Worm (Caenorhabditis elegans) whole organism, L1 larva: Measurements from ENCODE around the gene C05B5.12.

ENCODE experiments used
- C04F5.9 ChIP-seq: sonication (generic microtip); optimal IDR thresholded peaks from 2 replicates; lab custom pipeline; 2016; ENCODE audit warnings: missing genetic modification characterization, missing compliant biosample characterization
- F16B12.6 ChIP-seq: fragments of 150-350 bp; optimal IDR thresholded peaks from 2 replicates; lab custom pipeline; 2014; ENCODE audit warnings: missing biosample characterization, missing genetic modification characterization
- aly-2 ChIP-seq: fragments of 150-350 bp; optimal IDR thresholded peaks from 2 replicates; lab custom pipeline; 2014; ENCODE audit warnings: missing biosample characterization, missing genetic modification characterization
- blmp-1 ChIP-seq: fragments of 150-350 bp; optimal IDR thresholded peaks from 2 replicates; lab custom pipeline; 2014; ENCODE audit warnings: missing biosample characterization, missing genetic modification characterization
- ceh-88 ChIP-seq: fragments of 200-800 bp; sonication (Bioruptor generic); IDR thresholded peaks from 2 replicates; pipeline ENCODE4 v1.3.6; 2022; ENCODE audit warnings: missing genetic modification characterization, missing compliant biosample characterization
- dpl-1 ChIP-seq, 3 experiments: fragments of 150-350 bp in 2 of 3; sonication (generic microtip) in 1 of 3; optimal IDR thresholded peaks; 2 replicates each; lab custom pipeline; 2014 to 2017; ENCODE audit warnings: missing biosample characterization in 3 of 3, missing genetic modification characterization in 3 of 3, missing genetic modification reagents in 3 of 3
- efl-1 ChIP-seq, 4 experiments: fragments of 150-350 bp; optimal IDR thresholded peaks in 3 of 4; peaks in 1 of 4; 1 replicate in 1 of 4; 2 replicates in 3 of 4; lab custom pipeline; 2014; ENCODE audit warnings: missing biosample characterization in 2 of 4, missing genetic modification characterization in 2 of 4, missing genetic modification reagents in 2 of 4
- egl-13 ChIP-seq: sonication (generic microtip); optimal IDR thresholded peaks from 2 replicates; lab custom pipeline; 2016; ENCODE audit warnings: missing genotype, missing genetic modification reagents, missing genetic modification characterization, missing compliant biosample characterization
- elt-3 ChIP-seq, 6 experiments: fragments of 150-350 bp in 1 of 6; sonication (generic microtip); optimal IDR thresholded peaks; 2 replicates each; lab custom pipeline; 2017 to 2018; ENCODE audit warnings: missing biosample characterization in 6 of 6, missing genetic modification characterization in 6 of 6, inconsistent platforms in 1 of 6
- ets-5 ChIP-seq: fragments of 200-800 bp; sonication (Bioruptor generic); IDR thresholded peaks from 2 replicates; pipeline ENCODE4 v1.3.6; 2022; ENCODE audit warnings: missing genetic modification characterization, missing compliant biosample characterization
- fkh-8 ChIP-seq: sonication (generic microtip); optimal IDR thresholded peaks from 2 replicates; lab custom pipeline; 2016; ENCODE audit warnings: mild to moderate bottlenecking, missing genetic modification characterization, missing compliant biosample characterization
- fos-1 ChIP-seq: fragments of 150-350 bp; optimal IDR thresholded peaks from 2 replicates; lab custom pipeline; 2014; ENCODE audit warnings: missing biosample characterization, missing genetic modification characterization
- hlh-4 ChIP-seq: sonication (generic microtip); optimal IDR thresholded peaks from 2 replicates; lab custom pipeline; 2016; ENCODE audit warnings: mild to moderate bottlenecking, missing genetic modification characterization, missing compliant biosample characterization
- hpl-2 ChIP-seq: fragments of 150-350 bp; optimal IDR thresholded peaks from 2 replicates; lab custom pipeline; 2014; ENCODE audit warnings: missing biosample characterization, missing genetic modification reagents, missing genetic modification characterization
- lin-14 ChIP-seq: fragments of 200-800 bp; sonication (Bioruptor generic); optimal IDR thresholded peaks from 2 replicates; lab custom pipeline; 2018; ENCODE audit warnings: mild to moderate bottlenecking, missing genetic modification characterization, moderate library complexity, missing compliant biosample characterization
- lin-15B ChIP-seq: fragments of 150-350 bp; sonication (generic microtip); optimal IDR thresholded peaks from 3 replicates; lab custom pipeline; 2014; ENCODE audit warnings: missing biosample characterization, missing genetic modification characterization
- lin-35 ChIP-seq, 2 experiments: fragments of 150-350 bp; optimal IDR thresholded peaks; 2 replicates each; lab custom pipeline; 2014; ENCODE audit warnings: missing biosample characterization in 2 of 2, missing genetic modification characterization in 2 of 2, missing genetic modification reagents in 2 of 2
- mdl-1 ChIP-seq, 2 experiments: fragments of 150-350 bp; optimal IDR thresholded peaks; 2 replicates each; lab custom pipeline; 2014 to 2017; ENCODE audit warnings: missing biosample characterization in 2 of 2, missing genetic modification characterization in 2 of 2, inconsistent platforms in 1 of 2
- nhr-12 ChIP-seq: sonication (generic microtip); optimal IDR thresholded peaks from 2 replicates; lab custom pipeline; 2017; ENCODE audit warnings: missing biosample characterization, missing genetic modification characterization
- nhr-28 ChIP-seq: fragments of 150-350 bp; optimal IDR thresholded peaks from 2 replicates; lab custom pipeline; 2014; ENCODE audit warnings: missing biosample characterization, missing genetic modification characterization
- nhr-77 ChIP-seq: fragments of 150-350 bp; optimal IDR thresholded peaks from 2 replicates; lab custom pipeline; 2014; ENCODE audit warnings: missing biosample characterization, missing genetic modification characterization
- nhr-90 ChIP-seq: sonication (generic microtip); optimal IDR thresholded peaks from 2 replicates; lab custom pipeline; 2016; ENCODE audit warnings: mild to moderate bottlenecking, missing genetic modification characterization, missing compliant biosample characterization; ENCODE audit not compliant: poor library complexity
- rnt-1 ChIP-seq: sonication (generic microtip); optimal IDR thresholded peaks from 2 replicates; lab custom pipeline; 2016; ENCODE audit warnings: mild to moderate bottlenecking, missing genetic modification characterization, moderate library complexity, missing compliant biosample characterization
- skn-1 ChIP-seq: fragments of 150-350 bp; optimal IDR thresholded peaks from 2 replicates; lab custom pipeline; 2014; ENCODE audit warnings: missing biosample characterization, missing genetic modification characterization
- sox-4 ChIP-seq: sonication (generic microtip); optimal IDR thresholded peaks from 2 replicates; lab custom pipeline; 2016; ENCODE audit warnings: missing genetic modification characterization, missing compliant biosample characterization
- tbx-2 ChIP-seq: sonication (generic microtip); optimal IDR thresholded peaks from 2 replicates; lab custom pipeline; 2016; ENCODE audit warnings: missing genetic modification characterization, missing compliant biosample characterization
- tlp-1 ChIP-seq: fragments of 150-350 bp; optimal IDR thresholded peaks from 2 replicates; lab custom pipeline; 2014; ENCODE audit warnings: missing biosample characterization, missing genetic modification characterization
- unc-62 ChIP-seq: fragments of 150-350 bp; optimal IDR thresholded peaks from 2 replicates; lab custom pipeline; 2014; ENCODE audit warnings: missing biosample characterization, missing genetic modification reagents, missing genetic modification characterization
- unc-86 ChIP-seq: sonication (generic microtip); optimal IDR thresholded peaks from 2 replicates; lab custom pipeline; 2016; ENCODE audit warnings: missing genetic modification characterization, missing compliant biosample characterization
- unc-98 ChIP-seq: fragments of 200-800 bp; sonication (Bioruptor generic); IDR thresholded peaks from 2 replicates; pipeline ENCODE4 v1.3.6; 2022; ENCODE audit warnings: missing genetic modification characterization, missing compliant biosample characterization
- vab-15 ChIP-seq: sonication (generic microtip); optimal IDR thresholded peaks from 2 replicates; lab custom pipeline; 2017; ENCODE audit warnings: missing genotype, mild to moderate bottlenecking, missing genetic modification characterization, missing compliant biosample characterization
- zag-1 ChIP-seq: fragments of 150-350 bp; optimal IDR thresholded peaks from 2 replicates; lab custom pipeline; 2014; ENCODE audit warnings: missing biosample characterization, missing genetic modification characterization
- ztf-4 ChIP-seq: fragments of 150-350 bp; optimal IDR thresholded peaks from 2 replicates; lab custom pipeline; 2014; ENCODE audit warnings: missing biosample characterization, missing genetic modification characterization

C05B5.12 gene

DNA sequence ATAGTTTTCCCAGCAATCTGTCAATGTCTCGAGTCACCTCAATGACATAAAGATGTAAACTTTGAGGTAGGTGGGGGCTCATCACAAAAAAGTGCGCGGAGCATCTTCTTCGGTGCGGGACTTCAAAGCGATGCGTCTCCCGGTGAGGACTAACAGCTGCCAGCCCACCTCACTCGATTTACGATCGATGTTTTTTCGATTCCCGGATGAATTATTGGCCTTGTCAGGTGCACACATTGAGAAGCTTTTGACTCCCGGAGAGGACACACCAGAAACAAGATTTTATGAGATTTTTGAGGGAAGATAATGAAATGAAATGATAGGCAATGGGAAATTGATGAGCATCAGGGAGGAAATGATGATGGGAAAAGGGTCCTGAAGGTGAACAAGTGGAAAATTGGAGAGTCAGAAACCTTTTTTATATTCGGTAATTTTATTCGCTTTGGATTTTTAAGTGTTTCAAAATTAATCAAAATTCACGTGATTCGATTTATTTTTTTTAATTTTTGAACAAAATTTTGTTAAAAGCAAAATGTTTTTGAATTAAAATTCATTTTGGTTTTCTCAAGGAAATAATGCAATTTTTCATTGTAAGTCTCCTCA, at the start of gene C05B5.12:
C05B5.12 (plus strand) TSS at position 553 of the 603 bp plus-strand sequence.
- TF ChIP-seq lin-14 (GFP tag; lab: Kevin White, UChicago) (peak; percentile 52), vab-15 (tag; lab: Kevin White, UChicago) (no peak), rnt-1 (tag; lab: Kevin White, UChicago) (peak; percentile 46)

DNA sequence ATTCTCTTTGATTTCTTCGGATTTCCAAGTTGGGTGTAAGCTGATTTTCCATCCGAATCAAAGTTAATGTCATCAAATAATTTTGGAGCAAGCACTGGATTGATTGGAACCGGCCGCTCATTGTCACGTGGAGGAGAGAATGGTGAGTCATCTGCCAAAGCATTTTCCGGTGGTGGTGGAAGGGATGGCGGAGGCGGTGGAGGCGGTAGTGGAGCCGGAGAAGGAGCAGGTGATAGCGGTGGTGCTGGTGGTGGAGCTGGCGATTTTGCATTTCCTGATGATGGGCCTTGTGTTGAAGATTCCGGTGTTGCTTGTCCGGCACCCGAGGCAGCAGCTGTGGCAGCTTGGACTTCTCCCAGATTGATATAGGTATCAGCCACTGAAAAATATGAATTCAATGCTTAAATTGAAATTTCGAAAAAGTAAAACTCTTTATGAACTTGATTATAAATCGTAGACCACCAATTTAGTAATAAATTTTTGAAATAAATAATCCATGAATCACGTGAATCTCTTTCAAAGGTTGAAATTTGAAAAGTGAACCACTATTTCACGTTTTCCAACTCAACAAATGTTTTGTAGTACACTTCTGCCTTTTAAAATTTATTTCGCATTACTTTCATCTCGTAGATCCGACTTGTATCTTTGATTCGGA, 46.0 kb upstream of the C05B5.12 start, which contains the start of the genes K03H1.9 and K03H1.12:
K03H1.9 (minus strand) TSS at position 471 of the 655 bp plus-strand sequence.
K03H1.12 (plus strand) TSS at position 605 of the 655 bp plus-strand sequence.
- TF ChIP-seq tlp-1 (tag; lab: Kevin White, UChicago) (no peak), zag-1 (tag; lab: Kevin White, UChicago) (no peak), nhr-12 (tag; lab: Kevin White, UChicago) (no peak), ztf-4 (no peak), vab-15 (tag; lab: Kevin White, UChicago) (no peak), rnt-1 (tag; lab: Kevin White, UChicago) (no peak)

DNA sequence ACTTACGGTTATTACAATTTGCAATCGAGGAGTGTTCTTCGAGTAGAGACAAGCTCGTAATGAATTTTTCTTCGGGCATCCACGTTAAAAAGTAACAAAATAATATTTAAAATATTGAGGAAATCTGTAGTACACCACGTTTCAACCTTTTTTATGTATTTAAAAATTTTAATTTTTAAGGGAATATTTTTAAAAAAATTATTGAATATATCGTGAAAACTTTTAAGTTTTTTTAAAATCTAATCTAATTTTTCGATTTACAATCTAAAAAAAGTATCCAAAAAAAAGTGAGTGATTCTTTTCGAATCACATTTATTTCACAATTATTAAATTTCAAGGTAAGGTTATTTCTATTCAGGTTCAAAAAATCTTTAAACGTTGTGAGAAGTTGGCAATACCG, 42.5 kb upstream of the C05B5.12 start, which contains the start of gene gln-2:
gln-2 (minus strand) TSS at position 101 of the 400 bp plus-strand sequence.
- TF ChIP-seq sox-4 (tag; lab: Kevin White, UChicago) (no peak), nhr-77 (tag; lab: Kevin White, UChicago) (no peak), hpl-2 (GFP tag; lab: Kevin White, UChicago) (no peak), nhr-90 (tag; lab: Kevin White, UChicago) (no peak)

DNA sequence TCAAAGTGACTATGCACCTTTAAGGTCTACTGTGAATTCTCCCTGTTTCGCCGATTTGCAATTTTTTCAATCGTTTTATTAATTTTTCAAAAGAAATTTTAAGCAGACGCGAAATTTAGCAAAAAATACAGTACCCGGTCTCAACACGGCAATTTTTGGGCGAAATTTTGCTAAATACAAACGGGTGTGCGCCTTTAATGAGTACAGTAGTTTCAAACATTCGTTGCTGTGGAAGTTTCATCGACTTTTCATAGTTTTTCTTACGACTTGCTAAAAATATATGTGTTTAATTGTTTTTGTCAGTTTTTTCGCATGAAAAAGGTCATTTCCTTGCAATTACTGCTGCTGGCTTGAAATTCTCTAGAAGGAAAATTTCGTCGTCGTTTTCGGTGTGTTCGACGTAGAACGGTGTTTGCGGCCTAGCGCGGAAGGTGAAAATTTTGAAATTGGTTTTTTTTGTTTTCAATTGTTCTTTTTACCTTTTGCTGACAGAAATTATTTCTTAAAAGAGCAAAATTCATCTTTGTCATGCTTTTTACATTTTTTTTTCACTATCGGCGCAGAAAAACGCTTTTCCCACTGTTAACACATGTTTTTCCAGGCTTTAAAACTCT, 40.3 kb upstream of the C05B5.12 start, which contains the start of gene K03H1.7:
K03H1.7 (plus strand) TSS at position 600 of the 614 bp plus-strand sequence.
- no peak for TF ChIP-seq hpl-2 (GFP tag; lab: Kevin White, UChicago)
- no peak for TF ChIP-seq vab-15 (tag; lab: Kevin White, UChicago)
- no peak for TF ChIP-seq skn-1 (tag; lab: Kevin White, UChicago)
- TF ChIP-seq aly-2 (tag; lab: Kevin White, UChicago) = no peak
- TF ChIP-seq nhr-28 (tag; lab: Kevin White, UChicago) = no peak
- TF ChIP-seq tbx-2 = no peak
- no peak for TF ChIP-seq rnt-1 (tag; lab: Kevin White, UChicago)
- TF ChIP-seq elt-3 (tag; optimal IDR thresholded peaks at IDR 0.05; lab: Kevin White, UChicago) = no peak
- no peak for TF ChIP-seq mdl-1 (tag; optimal IDR thresholded peaks at IDR 0.05; lab: Kevin White, UChicago)
- no peak for TF ChIP-seq fkh-8 (tag; lab: Kevin White, UChicago)
- no peak for TF ChIP-seq fos-1 (tag; lab: Kevin White, UChicago)
- peak; percentile 43 to 80 (median 67) for TF ChIP-seq dpl-1 (GFP tag; optimal IDR thresholded peaks at IDR 0.05; lab: Kevin White, UChicago)
- no peak for TF ChIP-seq blmp-1 (tag; lab: Kevin White, UChicago)
- TF ChIP-seq ceh-88 (GFP tag; lab: Robert Waterston, UW) = no peak
- no peak for TF ChIP-seq lin-14 (GFP tag; lab: Kevin White, UChicago)
- no peak for TF ChIP-seq hlh-4 (tag; lab: Kevin White, UChicago)
- TF ChIP-seq unc-98 (GFP tag; lab: Robert Waterston, UW) = no peak
- no peak for TF ChIP-seq unc-86 (tag; lab: Kevin White, UChicago)
- no peak for TF ChIP-seq egl-13 (tag; lab: Kevin White, UChicago)
- TF ChIP-seq lin-15B (tag; lab: Kevin White, UChicago) = peak; percentile 63
- peak; percentile 64 to 69 for TF ChIP-seq efl-1 (optimal IDR thresholded peaks at IDR 0.05; lab: Kevin White, UChicago)
- TF ChIP-seq efl-1 (GFP tag; optimal IDR thresholded peaks at IDR 0.05 in 1 of 2; lab: Kevin White, UChicago) = peak; percentile 81 to 97
- TF ChIP-seq F16B12.6 (tag; lab: Kevin White, UChicago) = peak; percentile 74
- TF ChIP-seq unc-62 (GFP tag; lab: Kevin White, UChicago) = no peak
- TF ChIP-seq zag-1 (tag; lab: Kevin White, UChicago) = no peak
- peak; percentile 1 to 84 for TF ChIP-seq lin-35 (GFP tag; optimal IDR thresholded peaks at IDR 0.05; lab: Kevin White, UChicago)
- TF ChIP-seq C04F5.9 (tag; lab: Kevin White, UChicago) = no peak
- TF ChIP-seq ets-5 (GFP tag; lab: Robert Waterston, UW) = no peak
